Worm (Caenorhabditis elegans) whole organism, L3 larva: ENCODE data around the gene R107.5.

Source experiments
- ceh-9 ChIP-seq: sonication (generic microtip); optimal IDR thresholded peaks from 2 replicates; lab custom pipeline; 2018; ENCODE audit warnings: missing biosample characterization, missing genetic modification characterization
- egl-27 ChIP-seq: sonication (generic microtip); optimal IDR thresholded peaks from 4 replicates; lab custom pipeline; 2017; ENCODE audit warnings: missing biosample characterization, missing genetic modification reagents, missing genetic modification characterization
- fos-1 ChIP-seq: fragments of 150-350 bp; optimal IDR thresholded peaks from 2 replicates; lab custom pipeline; 2014; ENCODE audit warnings: missing biosample characterization, missing genetic modification characterization
- ztf-4 ChIP-seq: fragments of 150-350 bp; optimal IDR thresholded peaks from 2 replicates; lab custom pipeline; 2014; ENCODE audit warnings: missing biosample characterization, missing genetic modification characterization

DNA sequence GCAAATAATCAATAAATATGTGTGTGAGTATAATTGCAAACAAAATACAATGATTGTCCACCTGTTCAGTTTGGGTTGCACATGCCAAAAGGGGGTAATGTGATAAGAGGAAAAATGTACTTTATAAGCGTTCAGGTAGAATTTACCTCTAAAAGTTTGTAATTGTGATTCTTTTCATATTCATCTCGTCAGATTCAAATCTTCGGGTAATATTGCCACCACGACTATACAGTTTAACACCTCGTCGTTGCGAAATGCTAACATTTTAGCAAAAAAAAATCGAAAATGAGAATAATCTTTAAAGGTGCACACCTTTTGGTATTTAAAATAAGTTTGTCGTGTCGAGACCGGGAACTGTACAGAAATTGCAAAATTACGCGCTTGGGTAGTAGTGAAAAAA, 10.4 kb downstream of the R107.5 start, which contains the start of gene nac-2:
- no peak for TF ChIP-seq ztf-4 (tag; lab: Kevin White, UChicago)
- TF ChIP-seq egl-27 = no peak
- no peak for TF ChIP-seq fos-1 (tag; lab: Kevin White, UChicago)
- TF ChIP-seq ceh-9 (tag; lab: Kevin White, UChicago) = no peak
